Worm (Caenorhabditis elegans) whole organism, L4 larva: Measurements from ENCODE around the gene srw-20.

Experiments
- D1046.2 ChIP-seq: fragments of 200-800 bp; sonication (Bioruptor generic); IDR thresholded peaks from 2 replicates; pipeline ENCODE4 v1.3.6; 2022; ENCODE audit warnings: missing genetic modification characterization, missing compliant biosample characterization
- F26F4.8 ChIP-seq: fragments of 200-800 bp; sonication (Bioruptor generic); conservative IDR thresholded peaks from 2 replicates; pipeline ENCODE4 v1.3.6; 2022; ENCODE audit warnings: missing genetic modification characterization, missing compliant biosample characterization
- F44E2.7 ChIP-seq: fragments of 200-800 bp; sonication (Bioruptor generic); IDR thresholded peaks from 2 replicates; pipeline ENCODE4 v2.1.2; 2022; ENCODE audit warnings: missing genetic modification characterization, missing compliant biosample characterization
- T26A8.4 ChIP-seq: fragments of 200-800 bp; sonication (Bioruptor generic); IDR thresholded peaks from 2 replicates; pipeline ENCODE4 v1.3.6; 2022; ENCODE audit warnings: missing genetic modification characterization, missing compliant biosample characterization
- Y105C5A.15 ChIP-seq: fragments of 200-800 bp; sonication (Bioruptor generic); IDR thresholded peaks from 2 replicates; pipeline ENCODE4 v1.3.6; 2022; ENCODE audit warnings: missing genetic modification characterization, missing compliant biosample characterization
- Y5F2A.4 ChIP-seq: fragments of 200-800 bp; sonication (Bioruptor generic); optimal IDR thresholded peaks from 2 replicates; lab custom pipeline; 2018; ENCODE audit warnings: mild to moderate bottlenecking, missing genetic modification characterization, missing compliant biosample characterization
- ZK546.5 ChIP-seq, 2 experiments: sonication (generic microtip); optimal IDR thresholded peaks; 2 replicates each; lab custom pipeline; 2017; ENCODE audit warnings: missing biosample characterization in 2 of 2, missing genetic modification characterization in 2 of 2
- aha-1 ChIP-seq: fragments of 150-350 bp; peaks from one replicate; lab custom pipeline; 2014; ENCODE audit warnings: missing biosample characterization, missing genetic modification characterization
- attf-4 ChIP-seq: sonication (generic microtip); optimal IDR thresholded peaks from 3 replicates; lab custom pipeline; 2017; ENCODE audit warnings: missing biosample characterization, missing genetic modification characterization
- ceh-44 ChIP-seq: fragments of 200-800 bp; sonication (Bioruptor generic); IDR thresholded peaks from 2 replicates; pipeline ENCODE4 v1.3.6; 2022; ENCODE audit warnings: missing genetic modification reagents, missing genetic modification characterization, missing compliant biosample characterization
- ceh-62 ChIP-seq: sonication (generic microtip); optimal IDR thresholded peaks from 2 replicates; lab custom pipeline; 2017; ENCODE audit warnings: missing biosample characterization, missing genetic modification characterization
- ces-1 ChIP-seq: fragments of 150-350 bp; sonication (generic microtip); optimal IDR thresholded peaks from 4 replicates; lab custom pipeline; 2014; ENCODE audit warnings: missing biosample characterization, missing genetic modification reagents, missing genetic modification characterization
- daf-12 ChIP-seq: fragments of 150-350 bp; optimal IDR thresholded peaks from 2 replicates; lab custom pipeline; 2014; ENCODE audit warnings: missing biosample characterization, missing genetic modification reagents, missing genetic modification characterization
- daf-16 ChIP-seq, 3 experiments: sonication (generic microtip); optimal IDR thresholded peaks; 2 replicates each; lab custom pipeline; 2016 to 2017; ENCODE audit warnings: missing genetic modification characterization in 3 of 3, missing genetic modification reagents in 3 of 3, mild to moderate bottlenecking in 2 of 3, missing compliant biosample characterization in 2 of 3, missing biosample characterization in 1 of 3, moderate library complexity in 1 of 3
- daf-19 ChIP-seq: fragments of 200-800 bp; sonication (Bioruptor generic); conservative IDR thresholded peaks from 2 replicates; pipeline ENCODE4 v1.3.6; 2022; ENCODE audit warnings: missing genetic modification characterization, missing compliant biosample characterization
- dmd-6 ChIP-seq: fragments of 200-800 bp; sonication (Bioruptor generic); IDR thresholded peaks from 2 replicates; pipeline ENCODE4 v1.3.6; 2022; ENCODE audit warnings: missing genetic modification reagents, missing genetic modification characterization, missing compliant biosample characterization
- dmd-8 ChIP-seq: fragments of 200-800 bp; sonication (Bioruptor generic); IDR thresholded peaks from 2 replicates; pipeline ENCODE4 v1.3.6; 2022; ENCODE audit warnings: missing genetic modification characterization, missing compliant biosample characterization
- dmd-9 ChIP-seq: fragments of 200-800 bp; sonication (Bioruptor generic); IDR thresholded peaks from 2 replicates; pipeline ENCODE4 v1.3.6; 2022; ENCODE audit warnings: missing genetic modification reagents, missing genetic modification characterization, missing compliant biosample characterization
- dve-1 ChIP-seq: sonication (generic microtip); optimal IDR thresholded peaks from 2 replicates; lab custom pipeline; 2017; ENCODE audit warnings: antibody characterized with exemption, mild to moderate bottlenecking, missing genetic modification characterization, missing compliant biosample characterization; ENCODE audit not compliant: insufficient read depth
- hlh-11 ChIP-seq: fragments of 200-800 bp; sonication (Bioruptor generic); optimal IDR thresholded peaks from 2 replicates; lab custom pipeline; 2018; ENCODE audit warnings: mild to moderate bottlenecking, missing genetic modification characterization, missing compliant biosample characterization
- lin-1 ChIP-seq: fragments of 200-800 bp; sonication (Bioruptor generic); IDR thresholded peaks from 2 replicates; pipeline ENCODE4 v1.3.6; 2022; ENCODE audit warnings: missing genetic modification reagents, missing genetic modification characterization, missing compliant biosample characterization
- lin-13 ChIP-seq: fragments of 150-350 bp; optimal IDR thresholded peaks from 2 replicates; lab custom pipeline; 2014; ENCODE audit warnings: missing biosample characterization, missing genetic modification reagents, missing genetic modification characterization
- lin-29 ChIP-seq: fragments of 200-800 bp; sonication (Bioruptor generic); IDR thresholded peaks from 2 replicates; pipeline ENCODE4 v1.3.6; 2022; ENCODE audit warnings: missing genetic modification reagents, missing genetic modification characterization, missing compliant biosample characterization
- lin-38 ChIP-seq: fragments of 200-800 bp; sonication (Bioruptor generic); IDR thresholded peaks from 2 replicates; pipeline ENCODE4 v1.3.6; 2022; ENCODE audit warnings: missing genetic modification reagents, missing genetic modification characterization, missing compliant biosample characterization
- madf-5 ChIP-seq, 2 experiments: fragments of 200-800 bp; sonication (Bioruptor generic); IDR thresholded peaks; 2 replicates each; pipeline ENCODE4 v1.3.6; 2022; ENCODE audit warnings: missing compliant biosample characterization in 2 of 2, missing genetic modification characterization in 2 of 2
- madf-9 ChIP-seq: fragments of 200-800 bp; sonication (Bioruptor generic); conservative IDR thresholded peaks from 2 replicates; pipeline ENCODE4 v1.3.6; 2022; ENCODE audit warnings: missing genetic modification reagents, missing genetic modification characterization, missing compliant biosample characterization
- mes-2 ChIP-seq: sonication (generic microtip); optimal IDR thresholded peaks from 2 replicates; lab custom pipeline; 2016; ENCODE audit warnings: missing genotype, mild to moderate bottlenecking, missing genetic modification characterization, missing compliant biosample characterization; ENCODE audit not compliant: poor library complexity, severe bottlenecking
- mxl-3 ChIP-seq: fragments of 200-800 bp; sonication (Bioruptor generic); optimal IDR thresholded peaks from 2 replicates; lab custom pipeline; 2018; ENCODE audit warnings: mild to moderate bottlenecking, missing genetic modification characterization, missing compliant biosample characterization
- nhr-11 ChIP-seq: fragments of 150-350 bp; optimal IDR thresholded peaks from 2 replicates; lab custom pipeline; 2014; ENCODE audit warnings: missing biosample characterization, missing genetic modification characterization
- nhr-111 ChIP-seq: fragments of 200-800 bp; sonication (Bioruptor generic); optimal IDR thresholded peaks from 2 replicates; lab custom pipeline; 2018; ENCODE audit warnings: mild to moderate bottlenecking, missing genetic modification characterization, missing compliant biosample characterization
- nhr-25 ChIP-seq: sonication (generic microtip); optimal IDR thresholded peaks from 2 replicates; lab custom pipeline; 2017; ENCODE audit warnings: missing genetic modification characterization, mild to moderate bottlenecking, missing compliant biosample characterization, antibody characterized with exemption, moderate library complexity, borderline replicate concordance; ENCODE audit not compliant: insufficient read depth
- nhr-28 ChIP-seq: fragments of 150-350 bp; optimal IDR thresholded peaks from 2 replicates; lab custom pipeline; 2014; ENCODE audit warnings: missing biosample characterization, missing genetic modification characterization
- nhr-42 ChIP-seq: fragments of 200-800 bp; sonication (Bioruptor generic); IDR thresholded peaks from 2 replicates; pipeline ENCODE4 v1.3.6; 2022; ENCODE audit warnings: missing genetic modification characterization, missing compliant biosample characterization
- nhr-76 ChIP-seq: fragments of 150-350 bp; optimal IDR thresholded peaks from 2 replicates; lab custom pipeline; 2014; ENCODE audit warnings: missing biosample characterization, missing genetic modification characterization
- pha-4 ChIP-seq, 2 experiments: fragments of 150-350 bp in 1 of 2; fragments of 200-800 bp in 1 of 2; sonication (Bioruptor generic) in 1 of 2; IDR thresholded peaks in 1 of 2; optimal IDR thresholded peaks in 1 of 2; 2 replicates each; pipeline versions ENCODE4 v1.3.6 to Lab custom; 2014 to 2022; ENCODE audit warnings: missing genetic modification characterization in 2 of 2, missing genetic modification reagents in 2 of 2, missing biosample characterization in 1 of 2, missing compliant biosample characterization in 1 of 2
- pqm-1 ChIP-seq: sonication (generic microtip); optimal IDR thresholded peaks from 2 replicates; lab custom pipeline; 2017; ENCODE audit warnings: missing biosample characterization, missing genetic modification characterization
- rbr-2 ChIP-seq: sonication (generic microtip); optimal IDR thresholded peaks from 2 replicates; lab custom pipeline; 2016; ENCODE audit warnings: missing genotype, missing genetic modification characterization, missing compliant biosample characterization
- saeg-2 ChIP-seq: fragments of 200-800 bp; sonication (Bioruptor generic); IDR thresholded peaks from 2 replicates; pipeline ENCODE4 v1.3.6; 2022; ENCODE audit warnings: missing genetic modification reagents, missing genetic modification characterization, missing compliant biosample characterization
- set-16 ChIP-seq: fragments of 200-800 bp; sonication (Bioruptor generic); IDR thresholded peaks from 2 replicates; pipeline ENCODE4 v1.3.6; 2022; ENCODE audit warnings: missing genetic modification reagents, missing genetic modification characterization, missing compliant biosample characterization
- skn-1 ChIP-seq: fragments of 150-350 bp; optimal IDR thresholded peaks from 2 replicates; lab custom pipeline; 2014; ENCODE audit warnings: missing biosample characterization, missing genetic modification characterization
- spr-1 ChIP-seq: sonication (generic microtip); optimal IDR thresholded peaks from 2 replicates; lab custom pipeline; 2016; ENCODE audit warnings: mild to moderate bottlenecking, missing genetic modification characterization, missing compliant biosample characterization
- spr-3 ChIP-seq: fragments of 200-800 bp; sonication (Bioruptor generic); optimal IDR thresholded peaks from 2 replicates; lab custom pipeline; 2018; ENCODE audit warnings: mild to moderate bottlenecking, missing genetic modification characterization, missing compliant biosample characterization
- tra-1 ChIP-seq: fragments of 200-800 bp; sonication (Bioruptor generic); IDR thresholded peaks from 2 replicates; pipeline ENCODE4 v1.3.6; 2022; ENCODE audit warnings: missing genetic modification reagents, missing genetic modification characterization, missing compliant biosample characterization
- unc-130 ChIP-seq: sonication (generic microtip); optimal IDR thresholded peaks from 2 replicates; lab custom pipeline; 2016; ENCODE audit warnings: missing genetic modification reagents, missing genetic modification characterization, missing compliant biosample characterization
- unc-62 ChIP-seq, 3 experiments: fragments of 150-350 bp in 1 of 3; sonication (generic microtip); optimal IDR thresholded peaks in 2 of 3; peaks in 1 of 3; 1 replicate in 1 of 3; 2 replicates in 2 of 3; lab custom pipeline; 2014 to 2017; ENCODE audit warnings: missing biosample characterization in 3 of 3, missing genetic modification characterization in 3 of 3, missing genetic modification reagents in 3 of 3, missing genotype in 1 of 3
- vab-7 ChIP-seq: fragments of 200-800 bp; sonication (Bioruptor generic); IDR thresholded peaks from 2 replicates; pipeline ENCODE4 v1.3.6; 2022; ENCODE audit warnings: missing genetic modification reagents, missing genetic modification characterization, missing compliant biosample characterization
- zag-1 ChIP-seq: fragments of 150-350 bp; optimal IDR thresholded peaks from 2 replicates; lab custom pipeline; 2014; ENCODE audit warnings: missing biosample characterization, missing genetic modification characterization
- zfp-3 ChIP-seq: fragments of 200-800 bp; sonication (Bioruptor generic); conservative IDR thresholded peaks from 2 replicates; pipeline ENCODE4 v1.3.6; 2022; ENCODE audit warnings: missing genetic modification reagents, missing genetic modification characterization, missing compliant biosample characterization
- zip-2 ChIP-seq: fragments of 150-350 bp; optimal IDR thresholded peaks from 2 replicates; lab custom pipeline; 2014; ENCODE audit warnings: missing biosample characterization, missing genetic modification characterization
- ztf-7 ChIP-seq: fragments of 150-350 bp; optimal IDR thresholded peaks from 2 replicates; lab custom pipeline; 2014; ENCODE audit warnings: missing biosample characterization, missing genetic modification characterization

Gene srw-20

DNA sequence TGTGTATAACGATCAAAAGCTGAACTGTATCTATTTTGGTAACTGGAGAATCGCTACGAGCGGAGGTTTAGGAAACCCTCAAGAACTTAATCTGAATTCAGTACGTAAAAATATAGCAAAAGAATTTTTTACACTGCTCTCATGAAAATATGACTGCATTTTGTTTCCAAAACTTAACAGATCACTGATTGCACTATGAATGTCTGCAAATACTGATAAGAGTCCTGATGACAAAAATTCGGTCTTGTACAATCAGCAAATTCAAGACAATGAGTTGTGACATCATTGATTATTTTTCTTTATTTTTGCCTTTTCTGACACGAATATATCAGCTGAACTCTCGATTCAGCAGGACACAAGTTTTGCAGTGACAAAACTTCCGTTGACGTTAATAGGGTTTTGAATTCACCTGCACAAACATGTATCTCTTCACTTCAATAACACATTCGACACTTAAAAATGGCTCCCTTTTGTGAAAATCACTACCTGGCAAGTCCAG lies 10.3 kb upstream of the srw-20 start, which contains the start of gene srh-237 (continued):
- TF ChIP-seq daf-16 (GFP tag; optimal IDR thresholded peaks at IDR 0.05; lab: Kevin White, UChicago) (no peak), daf-16 (tag; optimal IDR thresholded peaks at IDR 0.05; lab: Kevin White, UChicago) (peak; percentile 42), unc-62 (GFP tag; optimal IDR thresholded peaks at IDR 0.05 in 1 of 2; lab: Kevin White, UChicago) (peak in 1 of 2 experiments; percentile 24), unc-62 (tag; optimal IDR thresholded peaks at IDR 0.05; lab: Kevin White, UChicago) (no peak), nhr-28 (tag; lab: Kevin White, UChicago) (peak; percentile 19), saeg-2 (no peak), nhr-25 (tag; lab: Kevin White, UChicago) (no peak), dmd-6 (GFP tag; lab: Robert Waterston, UW) (peak; percentile 86), D1046.2 (GFP tag; lab: Robert Waterston, UW) (no peak), pha-4 (GFP tag; IDR thresholded peaks at IDR 0.05; lab: Robert Waterston, UW) (no peak), pha-4 (tag; optimal IDR thresholded peaks at IDR 0.05; lab: Kevin White, UChicago) (no peak), dmd-9 (no peak), vab-7 (no peak), nhr-11 (no peak), zfp-3 (GFP tag; lab: Robert Waterston, UW) (no peak), ZK546.5 (tag; optimal IDR thresholded peaks at IDR 0.05; lab: Kevin White, UChicago) (no peak), attf-4 (tag; lab: Kevin White, UChicago) (no peak), T26A8.4 (GFP tag; lab: Robert Waterston, UW) (no peak), daf-12 (tag; lab: Kevin White, UChicago) (no peak), ceh-44 (GFP tag; lab: Robert Waterston, UW) (no peak), ztf-7 (tag; lab: Kevin White, UChicago) (no peak), nhr-111 (no peak), madf-9 (GFP tag; lab: Robert Waterston, UW) (no peak), spr-3 (GFP tag; lab: Kevin White, UChicago) (no peak), lin-29 (no peak), daf-19 (GFP tag; lab: Robert Waterston, UW) (no peak), mxl-3 (GFP tag; lab: Kevin White, UChicago) (peak; percentile 4), nhr-42 (no peak), lin-1 (GFP tag; lab: Robert Waterston, UW) (no peak), zag-1 (tag; lab: Kevin White, UChicago) (no peak), Y105C5A.15 (GFP tag; lab: Robert Waterston, UW) (no peak), dmd-8 (GFP tag; lab: Robert Waterston, UW) (no peak), aha-1 (tag; lab: Kevin White, UChicago) (peak; percentile 64), set-16 (GFP tag; lab: Robert Waterston, UW) (no peak), zip-2 (tag; lab: Kevin White, UChicago) (no peak), madf-5 (GFP tag; IDR thresholded peaks at IDR 0.05; lab: Robert Waterston, UW) (no peak), ceh-62 (no peak), mes-2 (tag; lab: Kevin White, UChicago) (no peak), F26F4.8 (GFP tag; lab: Robert Waterston, UW) (no peak), lin-13 (GFP tag; lab: Kevin White, UChicago) (no peak), rbr-2 (tag; lab: Kevin White, UChicago) (no peak), pqm-1 (peak; percentile 58), nhr-76 (tag; lab: Kevin White, UChicago) (no peak), skn-1 (tag; lab: Kevin White, UChicago) (no peak), spr-1 (tag; lab: Kevin White, UChicago) (no peak), unc-130 (no peak), dve-1 (tag; lab: Kevin White, UChicago) (no peak), lin-38 (GFP tag; lab: Robert Waterston, UW) (no peak), tra-1 (GFP tag; lab: Robert Waterston, UW) (no peak), hlh-11 (tag; lab: Kevin White, UChicago) (peak; percentile 60), F44E2.7 (GFP tag; lab: Robert Waterston, UW) (no peak), ces-1 (GFP tag; lab: Kevin White, UChicago) (no peak), Y5F2A.4 (no peak)
